Worm (Caenorhabditis elegans) whole organism, mixed stage, embryonic: ENCODE measurements around the gene wdr-5.3.

Experiments used
- ceh-39 ChIP-seq: fragments of 150-350 bp; optimal IDR thresholded peaks from 2 replicates; lab custom pipeline; 2014; ENCODE audit warnings: missing biosample characterization, missing genetic modification characterization
- drap-1 ChIP-seq: fragments of 200-800 bp; sonication (Bioruptor generic); optimal IDR thresholded peaks from 3 replicates; lab custom pipeline; 2018; ENCODE audit warnings: mild to moderate bottlenecking, missing genetic modification characterization, missing compliant biosample characterization
- lsy-2 ChIP-seq: fragments of 150-350 bp; optimal IDR thresholded peaks from 2 replicates; lab custom pipeline; 2014; ENCODE audit warnings: missing biosample characterization, missing genetic modification characterization
- nhr-237 ChIP-seq: fragments of 150-350 bp; optimal IDR thresholded peaks from 2 replicates; lab custom pipeline; 2014; ENCODE audit warnings: missing biosample characterization, missing genetic modification characterization
- nhr-28 ChIP-seq: fragments of 150-350 bp; optimal IDR thresholded peaks from 2 replicates; lab custom pipeline; 2014; ENCODE audit warnings: missing biosample characterization, missing genetic modification characterization
- nhr-76 ChIP-seq: sonication (generic microtip); optimal IDR thresholded peaks from 2 replicates; lab custom pipeline; 2017; ENCODE audit warnings: missing biosample characterization, missing genetic modification characterization
- unc-39 ChIP-seq: fragments of 150-350 bp; optimal IDR thresholded peaks from 2 replicates; lab custom pipeline; 2014; ENCODE audit warnings: missing biosample characterization, missing genetic modification characterization

ce11 chrV:10764066-10764465 lies 27.1 kb downstream of the wdr-5.3 start, which contains the start of gene ocr-1:
- TF ChIP-seq unc-39 (tag; lab: Kevin White, UChicago) (no peak), ceh-39 (no peak), nhr-28 (tag; lab: Kevin White, UChicago) (no peak), nhr-76 (no peak), drap-1 (GFP tag; lab: Kevin White, UChicago) (no peak), lsy-2 (tag; lab: Kevin White, UChicago) (no peak), nhr-237 (tag; lab: Kevin White, UChicago) (no peak)
